Worm (Caenorhabditis elegans): ENCODE data around the gene cyp-34A9.

The cyp-34A9 gene

ce11 chrV:3992334-3992733 is 22.0 kb upstream of the cyp-34A9 start:
- TF ChIP-seq Y116A8C.19 (tag; optimal IDR thresholded peaks at IDR 0.05; ENCODE audit: borderline replicate concordance) (no peak), fkh-8 (tag; optimal IDR thresholded peaks at IDR 0.05) (no peak), nhr-237 (tag; optimal IDR thresholded peaks at IDR 0.05) (no peak), sup-37 (GFP tag; optimal IDR thresholded peaks at IDR 0.05) (no peak), lin-13 (GFP tag; optimal IDR thresholded peaks at IDR 0.05) (no peak), snu-23 (GFP tag; optimal IDR thresholded peaks at IDR 0.05) (no peak), rnt-1 (tag; optimal IDR thresholded peaks at IDR 0.05) (no peak), mef-2 (tag; optimal IDR thresholded peaks at IDR 0.05) (no peak), grh-1 (GFP tag; IDR thresholded peaks at IDR 0.05) (peak; percentile 58), vab-15 (tag; optimal IDR thresholded peaks at IDR 0.05) (no peak), ama-1 (optimal IDR thresholded peaks at IDR 0.05) (no peak), elt-2 (tag; optimal IDR thresholded peaks at IDR 0.05) (no peak), nhr-19 (GFP tag; conservative IDR thresholded peaks at IDR 0.05) (no peak), unc-98 (GFP tag; IDR thresholded peaks at IDR 0.05) (no peak), nhr-84 (tag; optimal IDR thresholded peaks at IDR 0.05) (no peak), efl-1 (optimal IDR thresholded peaks at IDR 0.05) (no peak), efl-1 (GFP tag; optimal IDR thresholded peaks at IDR 0.05 in 1 of 2) (peak in 1 of 2 experiments; percentile 56), elt-3 (tag; optimal IDR thresholded peaks at IDR 0.05) (peak in 1 of 6 experiments; percentile 37), pqm-1 (tag; optimal IDR thresholded peaks at IDR 0.05) (no peak), nhr-90 (tag; optimal IDR thresholded peaks at IDR 0.05; ENCODE audit: poor library complexity) (peak; percentile 2), efl-3 (GFP tag; optimal IDR thresholded peaks at IDR 0.05) (no peak), nhr-12 (tag; optimal IDR thresholded peaks at IDR 0.05) (no peak), unc-62 (GFP tag; optimal IDR thresholded peaks at IDR 0.05) (no peak), tbx-2 (tag; optimal IDR thresholded peaks at IDR 0.05) (peak; percentile 21), nhr-20 (tag; optimal IDR thresholded peaks at IDR 0.05) (peak; percentile 56), sptf-1 (tag; optimal IDR thresholded peaks at IDR 0.05) (no peak), snpc-4 (tag; optimal IDR thresholded peaks at IDR 0.05) (no peak), ceh-8 (GFP tag; optimal IDR thresholded peaks at IDR 0.05) (no peak), xbp-1 (tag; optimal IDR thresholded peaks at IDR 0.05) (no peak), alr-1 (tag; optimal IDR thresholded peaks at IDR 0.05; ENCODE audit: borderline replicate concordance) (no peak), nhr-11 (tag; optimal IDR thresholded peaks at IDR 0.05) (no peak), fkh-10 (GFP tag; optimal IDR thresholded peaks at IDR 0.05) (no peak), jun-1 (tag; optimal IDR thresholded peaks at IDR 0.05) (no peak), mdl-1 (tag; optimal IDR thresholded peaks at IDR 0.05) (no peak), aha-1 (tag; optimal IDR thresholded peaks at IDR 0.05) (no peak), lin-35 (GFP tag; optimal IDR thresholded peaks at IDR 0.05) (peak in 1 of 2 experiments; percentile 48), ztf-11 (tag; optimal IDR thresholded peaks at IDR 0.05) (no peak), lir-3 (tag; optimal IDR thresholded peaks at IDR 0.05; ENCODE audit: poor library complexity) (no peak), hlh-4 (tag; optimal IDR thresholded peaks at IDR 0.05) (no peak), nhr-85 (tag) (peak; percentile 86), hlh-17 (GFP tag; optimal IDR thresholded peaks at IDR 0.05; ENCODE audit: borderline replicate concordance) (no peak), lsy-2 (tag; optimal IDR thresholded peaks at IDR 0.05) (no peak), unc-30 (tag; optimal IDR thresholded peaks at IDR 0.05) (no peak), tlp-1 (tag; optimal IDR thresholded peaks at IDR 0.05) (no peak), nhr-47 (tag; optimal IDR thresholded peaks at IDR 0.05) (no peak), egl-27 (tag; optimal IDR thresholded peaks at IDR 0.05) (no peak), ceh-88 (GFP tag; IDR thresholded peaks at IDR 0.05) (no peak), nhr-71 (tag; optimal IDR thresholded peaks at IDR 0.05) (peak; percentile 47), C16A3.4 (tag; optimal IDR thresholded peaks at IDR 0.05) (no peak), pag-3 (tag; optimal IDR thresholded peaks at IDR 0.05; ENCODE audit: borderline replicate concordance, insufficient read depth) (no peak), irx-1 (tag; optimal IDR thresholded peaks at IDR 0.05) (no peak), ceh-63 (GFP tag; optimal IDR thresholded peaks at IDR 0.05) (no peak), nhr-76 (tag; optimal IDR thresholded peaks at IDR 0.05) (no peak), mep-1 (tag; optimal IDR thresholded peaks at IDR 0.05) (no peak)

Measured in whole organism, L1 larva.